Fruit fly (Drosophila melanogaster) S2 (cell line): ENCODE results near the gene mia.

Experiments
- CG8478 ChIP-seq: fragments of >200 bp; optimal IDR thresholded peaks from 2 replicates; lab custom pipeline; 2018
- CTCF ChIP-seq, 2 experiments: fragments of >200 bp; optimal IDR thresholded peaks; 2 replicates each; lab custom pipeline; 2018

dm6 chr3R:5592009-5592572 is 41.1 kb upstream of the mia start:
- TF ChIP-seq CG8478 (no peak), CTCF (optimal IDR thresholded peaks at IDR 0.05; lab: Kevin White, UChicago) (no peak)
